Worm (Caenorhabditis elegans) whole organism, L4/young adult: ENCODE results near the gene C46E10.3.

Source experiments
- W03F9.2 ChIP-seq: fragments of 150-350 bp; optimal IDR thresholded peaks from 2 replicates; lab custom pipeline; 2014; ENCODE audit warnings: missing biosample characterization, missing genetic modification characterization
- dao-5 ChIP-seq: sonication (generic microtip); optimal IDR thresholded peaks from 2 replicates; lab custom pipeline; 2016; ENCODE audit warnings: missing genotype, missing genetic modification characterization, moderate library complexity, missing compliant biosample characterization
- him-1 ChIP-seq: sonication (generic microtip); optimal IDR thresholded peaks from 2 replicates; lab custom pipeline; 2016; ENCODE audit warnings: missing genotype, missing genetic modification reagents, missing genetic modification characterization, missing compliant biosample characterization

- TF ChIP-seq W03F9.2 (tag; lab: Kevin White, UChicago) (no peak), him-1 (tag; lab: Kevin White, UChicago) (no peak), dao-5 (no peak)
Measured at ce11 chrII:3721016-3721415, at the start of gene C46E10.3.
